Fruit fly (Drosophila melanogaster): ENCODE measurements around the gene CG7950.
A peak's percentile ranks its signal among the peaks of the same experiment; 100 is the strongest.

The CG7950 gene

DNA sequence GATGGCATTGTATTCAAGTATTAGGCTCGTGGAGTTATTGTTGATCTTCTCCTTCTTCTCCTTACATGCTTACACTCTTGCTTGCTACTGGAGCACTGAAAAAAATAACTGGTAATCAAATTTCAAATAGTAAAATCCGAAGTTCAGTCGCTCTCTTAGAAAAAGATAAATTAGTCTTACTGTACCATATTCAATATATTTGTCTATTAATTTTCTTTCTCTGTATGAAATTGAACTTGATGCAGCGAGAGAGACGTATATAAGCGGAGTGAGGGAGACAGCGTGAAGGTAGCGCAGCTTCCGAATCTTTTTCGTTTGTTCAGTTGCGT, 4.5 kb downstream of the CG7950 start (continued):
- TF ChIP-seq gsb (GFP tag; IDR thresholded peaks at IDR 0.05) (peak; percentile 67), pb (GFP tag; optimal IDR thresholded peaks at IDR 0.05) (peak; percentile 73), Hr3 (GFP tag; optimal IDR thresholded peaks at IDR 0.05) (peak; percentile 62), CG42726 (GFP tag; IDR thresholded peaks at IDR 0.05; ENCODE audit: partially characterized antibody) (no peak), CG32532 (GFP tag; IDR thresholded peaks at IDR 0.05) (peak; percentile 79), jumu (GFP tag; optimal IDR thresholded peaks at IDR 0.05) (peak; percentile 88), NfI (GFP tag; optimal IDR thresholded peaks at IDR 0.05) (peak; percentile 52), Ets97D (GFP tag; optimal IDR thresholded peaks at IDR 0.05) (peak; percentile 69), dati (GFP tag; IDR thresholded peaks at IDR 0.05) (peak; percentile 83), CG12659 (GFP tag; optimal IDR thresholded peaks at IDR 0.05) (peak; percentile 60), lola (GFP tag; optimal IDR thresholded peaks at IDR 0.05) (peak in 1 of 3 experiments; percentile 38), tna (GFP tag; IDR thresholded peaks at IDR 0.05; ENCODE audit: partially characterized antibody) (no peak), gcm (GFP tag; optimal IDR thresholded peaks at IDR 0.05) (peak; percentile 88), pum (GFP tag; optimal IDR thresholded peaks at IDR 0.05) (peak; percentile 89), CG9437 (GFP tag; optimal IDR thresholded peaks at IDR 0.05) (peak; percentile 46), kah (GFP tag; optimal IDR thresholded peaks at IDR 0.05) (peak; percentile 86), Vsx1 (GFP tag; optimal IDR thresholded peaks at IDR 0.05) (peak; percentile 47), aop (GFP tag; IDR thresholded peaks at IDR 0.05) (peak; percentile 73), unpg (GFP tag; optimal IDR thresholded peaks at IDR 0.05) (peak; percentile 92), CG9727 (GFP tag; optimal IDR thresholded peaks at IDR 0.05) (peak; percentile 83), chm (GFP tag; IDR thresholded peaks at IDR 0.05) (peak; percentile 94), Eip74EF (GFP tag; optimal IDR thresholded peaks at IDR 0.05) (peak in 1 of 2 experiments; percentile 87), CG4282 (GFP tag; optimal IDR thresholded peaks at IDR 0.05) (no peak), CG3995 (GFP tag; optimal IDR thresholded peaks at IDR 0.05) (no peak), croc (GFP tag; conservative IDR thresholded peaks at IDR 0.05) (peak; percentile 83), Atf6 (GFP tag; IDR thresholded peaks at IDR 0.05) (peak; percentile 90), CG7963 (GFP tag; IDR thresholded peaks at IDR 0.05; ENCODE audit: partially characterized antibody) (no peak), Bteb2 (GFP tag; optimal IDR thresholded peaks at IDR 0.05) (peak; percentile 17), CG11085 (GFP tag; IDR thresholded peaks at IDR 0.05) (peak; percentile 38; the same call in 1 of the 2 replicates), CG18619 (GFP tag; optimal IDR thresholded peaks at IDR 0.05) (peak; percentile 27), Jarid2 (GFP tag; optimal IDR thresholded peaks at IDR 0.05) (peak; percentile 71), Drgx (GFP tag; IDR thresholded peaks at IDR 0.05) (peak; percentile 91), Dad (GFP tag; optimal IDR thresholded peaks at IDR 0.05) (peak; percentile 83), CG13624 (GFP tag; optimal IDR thresholded peaks at IDR 0.05) (peak; percentile 83), nau (GFP tag; optimal IDR thresholded peaks at IDR 0.05) (peak; percentile 91), dmrt11E (tag; optimal IDR thresholded peaks at IDR 0.05) (peak; percentile 58), slou (GFP tag; optimal IDR thresholded peaks at IDR 0.05) (peak; percentile 63), tll (GFP tag; optimal IDR thresholded peaks at IDR 0.05) (no peak), sima (GFP tag; optimal IDR thresholded peaks at IDR 0.05) (peak; percentile 88), Atf-2 (GFP tag; optimal IDR thresholded peaks at IDR 0.05) (peak; percentile 54), CG14014 (GFP tag; IDR thresholded peaks at IDR 0.05) (peak; percentile 92), CG3726 (GFP tag; IDR thresholded peaks at IDR 0.05) (peak; percentile 85; the same call in 1 of the 3 replicates), CG17385 (GFP tag; optimal IDR thresholded peaks at IDR 0.05) (peak; percentile 70), bcd (GFP tag; optimal IDR thresholded peaks at IDR 0.05) (peak; percentile 86), jing (GFP tag; optimal IDR thresholded peaks at IDR 0.05) (peak; percentile 59), HLH4C (GFP tag; IDR thresholded peaks at IDR 0.05; ENCODE audit: partially characterized antibody) (no peak), CG17612 (GFP tag; IDR thresholded peaks at IDR 0.05) (peak; percentile 75), CG15514 (GFP tag; optimal IDR thresholded peaks at IDR 0.05) (peak; percentile 75), al (GFP tag; IDR thresholded peaks at IDR 0.05) (peak; percentile 61), CG7745 (tag; optimal IDR thresholded peaks at IDR 0.05) (no peak)
